Worm (Caenorhabditis elegans): ENCODE results near the gene smap-1.
A peak's percentile ranks its signal among the peaks of the same experiment; 100 is the strongest.

smap-1 gene

DNA sequence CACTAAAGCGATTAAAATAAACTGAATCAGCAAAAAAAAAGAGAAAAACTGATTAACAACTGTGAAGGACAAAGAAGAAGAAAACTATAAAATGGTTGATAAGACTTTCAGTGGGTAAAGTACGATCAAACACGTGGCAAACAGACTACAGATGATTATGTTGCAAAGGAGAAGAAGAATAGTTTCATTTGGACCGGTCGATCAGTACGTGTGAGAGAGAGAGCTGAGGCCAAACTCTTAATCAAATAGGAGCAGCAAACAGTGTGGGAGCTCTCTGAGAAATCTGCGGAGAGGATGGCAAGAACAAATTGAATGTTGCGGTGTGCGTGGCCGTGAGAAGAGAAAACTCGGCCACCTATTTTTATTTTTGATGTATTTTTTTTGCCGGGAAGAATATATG is 20.5 kb downstream of the smap-1 start (continued):
- no peak for TF ChIP-seq dmd-9 (GFP tag; IDR thresholded peaks at IDR 0.05)
- no peak for TF ChIP-seq madf-5 (GFP tag; IDR thresholded peaks at IDR 0.05)
- no peak for TF ChIP-seq unc-62 (GFP tag; optimal IDR thresholded peaks at IDR 0.05 in 1 of 2)
- TF ChIP-seq unc-62 (tag; optimal IDR thresholded peaks at IDR 0.05) = no peak
- no peak for TF ChIP-seq nhr-42 (GFP tag; IDR thresholded peaks at IDR 0.05)
- no peak for TF ChIP-seq unc-39 (tag; optimal IDR thresholded peaks at IDR 0.05)
- TF ChIP-seq unc-130 (GFP tag; optimal IDR thresholded peaks at IDR 0.05) = no peak
- TF ChIP-seq egl-27 (tag; optimal IDR thresholded peaks at IDR 0.05) = no peak
- peak in 1 of 2 experiments; percentile 21 for TF ChIP-seq lsy-2 (tag; optimal IDR thresholded peaks at IDR 0.05)
- no peak for TF ChIP-seq dmd-8 (GFP tag; IDR thresholded peaks at IDR 0.05)
- TF ChIP-seq ces-1 (GFP tag; optimal IDR thresholded peaks at IDR 0.05) = no peak
- peak; percentile 40 for TF ChIP-seq mes-2 (tag; optimal IDR thresholded peaks at IDR 0.05; ENCODE audit: poor library complexity, severe bottlenecking)
- TF ChIP-seq nhr-77 (tag; optimal IDR thresholded peaks at IDR 0.05) = peak; percentile 65
- TF ChIP-seq nhr-237 (tag; optimal IDR thresholded peaks at IDR 0.05) = no peak
- TF ChIP-seq sdz-12 (GFP tag; optimal IDR thresholded peaks at IDR 0.05) = no peak
- TF ChIP-seq rbr-2 (tag; optimal IDR thresholded peaks at IDR 0.05) = no peak
- peak in 1 of 2 experiments; percentile 69 for TF ChIP-seq mdl-1 (tag; optimal IDR thresholded peaks at IDR 0.05)
- TF ChIP-seq dmd-6 (GFP tag; IDR thresholded peaks at IDR 0.05) = peak; percentile 62
- TF ChIP-seq zfp-2 (tag; optimal IDR thresholded peaks at IDR 0.05) = no peak
- TF ChIP-seq Y48G9A.11 (GFP tag; IDR thresholded peaks at IDR 0.05) = no peak
- no peak for TF ChIP-seq ztf-7 (tag; optimal IDR thresholded peaks at IDR 0.05)
- TF ChIP-seq php-3 (GFP tag; IDR thresholded peaks at IDR 0.05) = no peak; the same call in 1 of the 2 replicates
- no peak for TF ChIP-seq skn-1 (tag; optimal IDR thresholded peaks at IDR 0.05)
- TF ChIP-seq aly-2 (tag; optimal IDR thresholded peaks at IDR 0.05) = no peak
- no peak for TF ChIP-seq F37D6.2 (tag; optimal IDR thresholded peaks at IDR 0.05)
- no peak for TF ChIP-seq F44E2.7 (GFP tag; IDR thresholded peaks at IDR 0.05)
- peak; percentile 57 for TF ChIP-seq T26A8.4 (GFP tag; IDR thresholded peaks at IDR 0.05)
- peak; percentile 68 for TF ChIP-seq dve-1 (tag; optimal IDR thresholded peaks at IDR 0.05; ENCODE audit: insufficient read depth)
- peak; percentile 86 for TF ChIP-seq hlh-11 (tag; optimal IDR thresholded peaks at IDR 0.05)
- no peak for TF ChIP-seq ama-1 (optimal IDR thresholded peaks at IDR 0.05)
- TF ChIP-seq nhr-41 (GFP tag; IDR thresholded peaks at IDR 0.05) = no peak
- no peak for TF ChIP-seq zip-2 (tag; optimal IDR thresholded peaks at IDR 0.05)
- TF ChIP-seq lir-3 (tag; optimal IDR thresholded peaks at IDR 0.05) = no peak
- no peak for TF ChIP-seq ceh-32 (tag; optimal IDR thresholded peaks at IDR 0.05; ENCODE audit: poor library complexity)
- peak; percentile 9 for TF ChIP-seq duxl-1 (tag; optimal IDR thresholded peaks at IDR 0.05; ENCODE audit: poor library complexity)
- TF ChIP-seq F26F4.8 (GFP tag; conservative IDR thresholded peaks at IDR 0.05) = no peak
- TF ChIP-seq dpl-1 (GFP tag; optimal IDR thresholded peaks at IDR 0.05) = no peak
- no peak for TF ChIP-seq zag-1 (tag; optimal IDR thresholded peaks at IDR 0.05)
- peak; percentile 56 for TF ChIP-seq mxl-3 (GFP tag; optimal IDR thresholded peaks at IDR 0.05)
- TF ChIP-seq set-16 (GFP tag; IDR thresholded peaks at IDR 0.05) = no peak
- no peak for TF ChIP-seq pha-4 (GFP tag; IDR thresholded peaks at IDR 0.05)
- no peak for TF ChIP-seq pha-4 (tag; optimal IDR thresholded peaks at IDR 0.05)
- no peak for TF ChIP-seq daf-8 (GFP tag; IDR thresholded peaks at IDR 0.05)
- TF ChIP-seq zip-11 (GFP tag; IDR thresholded peaks at IDR 0.05) = no peak
- peak; percentile 61 for TF ChIP-seq hlh-30 (tag; optimal IDR thresholded peaks at IDR 0.05; ENCODE audit: insufficient read depth)
- peak; percentile 33 for TF ChIP-seq mep-1 (tag; optimal IDR thresholded peaks at IDR 0.05)
- TF ChIP-seq mxl-2 (GFP tag; conservative IDR thresholded peaks at IDR 0.05) = no peak
- TF ChIP-seq lin-1 (GFP tag; IDR thresholded peaks at IDR 0.05) = 0 out of 2 replicates have a peak, but pooled peaks have one; percentile 23
- TF ChIP-seq ZK337.2 (GFP tag; IDR thresholded peaks at IDR 0.05) = no peak
- TF ChIP-seq ceh-44 (GFP tag; IDR thresholded peaks at IDR 0.05) = no peak
- TF ChIP-seq ceh-62 (tag; optimal IDR thresholded peaks at IDR 0.05) = no peak
- TF ChIP-seq Y75B8A.6 (GFP tag; IDR thresholded peaks at IDR 0.05) = 0 out of 2 replicates have a peak, but pooled peaks have one; percentile 57

Data from whole organism, L4 larva.